Worm (Caenorhabditis elegans) whole organism, late embryonic: Measurements from ENCODE around the gene hap-1.

Experiments used
- C08G9.2 ChIP-seq: sonication (generic microtip); optimal IDR thresholded peaks from 2 replicates; lab custom pipeline; 2016; ENCODE audit warnings: mild to moderate bottlenecking, missing genetic modification characterization, moderate library complexity, missing compliant biosample characterization
- T23F11.4 ChIP-seq: fragments of 200-800 bp; sonication (Bioruptor generic); optimal IDR thresholded peaks from 2 replicates; lab custom pipeline; 2018; ENCODE audit warnings: mild to moderate bottlenecking, missing genetic modification characterization, missing compliant biosample characterization
- gmeb-2 ChIP-seq: sonication (generic microtip); optimal IDR thresholded peaks from 2 replicates; lab custom pipeline; 2016; ENCODE audit warnings: missing genetic modification characterization, inconsistent platforms, missing compliant biosample characterization
- hlh-30 ChIP-seq: sonication (generic microtip); optimal IDR thresholded peaks from 2 replicates; lab custom pipeline; 2017; ENCODE audit warnings: antibody characterized with exemption, missing genetic modification characterization, missing compliant biosample characterization; ENCODE audit not compliant: insufficient read depth
- nhr-11 ChIP-seq: fragments of 150-350 bp; optimal IDR thresholded peaks from 2 replicates; lab custom pipeline; 2014; ENCODE audit warnings: missing biosample characterization, missing genetic modification characterization
- odd-2 ChIP-seq: sonication (generic microtip); optimal IDR thresholded peaks from 2 replicates; lab custom pipeline; 2017; ENCODE audit warnings: antibody characterized with exemption, mild to moderate bottlenecking, missing genetic modification characterization, missing compliant biosample characterization
- pag-3 ChIP-seq: sonication (generic microtip); optimal IDR thresholded peaks from 2 replicates; lab custom pipeline; 2016; ENCODE audit warnings: missing compliant biosample characterization, missing genetic modification characterization, borderline replicate concordance
- pha-4 ChIP-seq: fragments of 150-350 bp; optimal IDR thresholded peaks from 2 replicates; lab custom pipeline; 2018; ENCODE audit warnings: missing biosample characterization, missing genetic modification reagents, missing genetic modification characterization
- pqm-1 ChIP-seq: sonication (generic microtip); optimal IDR thresholded peaks from 2 replicates; lab custom pipeline; 2016; ENCODE audit warnings: missing genetic modification characterization, missing compliant biosample characterization
- syd-9 ChIP-seq: sonication (generic microtip); optimal IDR thresholded peaks from 2 replicates; lab custom pipeline; 2016; ENCODE audit warnings: mild to moderate bottlenecking, missing genetic modification characterization, moderate library complexity, missing compliant biosample characterization
- tbx-7 ChIP-seq: sonication (generic microtip); optimal IDR thresholded peaks from 2 replicates; lab custom pipeline; 2016; ENCODE audit warnings: missing genotype, missing genetic modification characterization, missing compliant biosample characterization

DNA sequence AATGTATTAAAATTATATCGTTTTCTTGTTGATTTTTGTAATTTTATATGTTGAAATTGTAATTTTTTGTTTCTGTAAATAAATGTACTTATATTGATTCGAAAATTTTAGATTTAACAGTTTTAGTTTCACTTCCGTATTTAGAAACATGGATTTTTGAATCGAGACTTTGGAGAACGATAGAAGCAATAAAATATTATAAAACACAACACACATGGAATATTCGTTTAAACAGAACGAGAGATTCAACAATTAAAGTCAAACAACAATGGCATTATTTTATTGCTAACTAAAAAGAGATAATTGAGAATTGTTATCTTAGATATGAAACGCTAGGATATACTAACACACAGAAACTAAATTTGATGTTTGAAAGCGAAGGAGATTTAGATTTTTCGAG is 4.7 kb downstream of the hap-1 start:
- TF ChIP-seq pag-3 (no peak), nhr-11 (tag; lab: Kevin White, UChicago) (no peak), tbx-7 (tag; lab: Kevin White, UChicago) (no peak), odd-2 (tag; lab: Kevin White, UChicago) (no peak), pqm-1 (no peak), C08G9.2 (tag; lab: Kevin White, UChicago) (no peak), gmeb-2 (no peak), pha-4 (no peak), syd-9 (tag; lab: Kevin White, UChicago) (no peak), T23F11.4 (GFP tag; lab: Kevin White, UChicago) (no peak), hlh-30 (no peak)
